Worm (Caenorhabditis elegans) whole organism, midembryonic: Measurements from ENCODE around the gene trp-1.
A peak's percentile ranks its signal among the peaks of the same experiment; 100 is the strongest.

Experiments used
- T22C8.4 ChIP-seq: fragments of 200-800 bp; sonication (Bioruptor generic); IDR thresholded peaks from 2 replicates; pipeline ENCODE4 v1.3.6; 2022; ENCODE audit warnings: missing genetic modification characterization, missing compliant biosample characterization
- cog-1 ChIP-seq: sonication (generic microtip); optimal IDR thresholded peaks from 2 replicates; lab custom pipeline; 2016; ENCODE audit warnings: missing genetic modification characterization, missing compliant biosample characterization
- flt-1 ChIP-seq: fragments of 200-800 bp; sonication (Bioruptor generic); IDR thresholded peaks from 2 replicates; pipeline ENCODE4 v1.3.6; 2022; ENCODE audit warnings: missing genetic modification characterization, missing compliant biosample characterization
- klf-2 ChIP-seq: fragments of 200-800 bp; sonication (Bioruptor generic); conservative IDR thresholded peaks from 2 replicates; pipeline ENCODE4 v1.3.6; 2022; ENCODE audit warnings: missing genetic modification reagents, missing genetic modification characterization, missing compliant biosample characterization
- med-1 ChIP-seq: sonication (generic microtip); optimal IDR thresholded peaks from 2 replicates; lab custom pipeline; 2017; ENCODE audit warnings: missing genetic modification characterization, mild to moderate bottlenecking, missing compliant biosample characterization, antibody characterized with exemption, missing genetic modification reagents; ENCODE audit not compliant: insufficient read depth
- ref-1 ChIP-seq: fragments of 200-800 bp; sonication (Bioruptor generic); conservative IDR thresholded peaks from 2 replicates; pipeline ENCODE4 v1.3.6; 2022; ENCODE audit warnings: missing genetic modification reagents, missing genetic modification characterization, missing compliant biosample characterization
- tab-1 ChIP-seq: fragments of 200-800 bp; sonication (Bioruptor generic); IDR thresholded peaks from 2 replicates; pipeline ENCODE4 v1.3.6; 2022; ENCODE audit warnings: missing genetic modification characterization, missing compliant biosample characterization
- ztf-23 ChIP-seq: fragments of 200-800 bp; sonication (Bioruptor generic); IDR thresholded peaks from 2 replicates; pipeline ENCODE4 v1.3.6; 2022; ENCODE audit warnings: missing genetic modification reagents, missing genetic modification characterization, missing compliant biosample characterization
- ztf-29 ChIP-seq: fragments of 200-800 bp; sonication (Bioruptor generic); IDR thresholded peaks from 2 replicates; pipeline ENCODE4 v1.3.6; 2022; ENCODE audit warnings: missing genetic modification reagents, missing genetic modification characterization, missing compliant biosample characterization

The trp-1 gene

ce11 chrIII:8534647-8535181, at the start of gene trp-1:
TSS of gene trp-1 (plus strand) at chrIII:8535131.
- TF ChIP-seq flt-1 (GFP tag; lab: Robert Waterston, UW) (no peak), T22C8.4 (GFP tag; lab: Robert Waterston, UW) (no peak)

- TF ChIP-seq flt-1 (GFP tag; lab: Robert Waterston, UW): no peak
- TF ChIP-seq tab-1 (GFP tag; lab: Robert Waterston, UW): no peak
- TF ChIP-seq klf-2 (GFP tag; lab: Robert Waterston, UW): no peak
- no peak for TF ChIP-seq med-1 (GFP tag; lab: Kevin White, UChicago)
- no peak for TF ChIP-seq T22C8.4 (GFP tag; lab: Robert Waterston, UW)
- no peak for TF ChIP-seq ztf-29 (GFP tag; lab: Robert Waterston, UW)
- TF ChIP-seq cog-1 (tag; lab: Kevin White, UChicago): no peak
- TF ChIP-seq ref-1 (GFP tag; lab: Robert Waterston, UW): no peak
- TF ChIP-seq ztf-23 (GFP tag; lab: Robert Waterston, UW): no peak
These were observed 44.7 kb upstream of the trp-1 start, which contains the start of the genes ess-2 and F42H10.2 for ce11 chrIII:8490254-8490653. TSS of gene ess-2 (minus strand) at chrIII:8490352. TSS of gene F42H10.2 (plus strand) at chrIII:8490620.

- no peak for TF ChIP-seq tab-1 (GFP tag; lab: Robert Waterston, UW)
- no peak for TF ChIP-seq T22C8.4 (GFP tag; lab: Robert Waterston, UW)
- no peak for TF ChIP-seq ztf-29 (GFP tag; lab: Robert Waterston, UW)
- TF ChIP-seq ztf-23 (GFP tag; lab: Robert Waterston, UW): no peak
- no peak for TF ChIP-seq med-1 (GFP tag; lab: Kevin White, UChicago)
- no peak for TF ChIP-seq ref-1 (GFP tag; lab: Robert Waterston, UW)
- no peak for TF ChIP-seq cog-1 (tag; lab: Kevin White, UChicago)
- TF ChIP-seq klf-2 (GFP tag; lab: Robert Waterston, UW): no peak
- no peak for TF ChIP-seq flt-1 (GFP tag; lab: Robert Waterston, UW)
These were observed 43.0 kb upstream of the trp-1 start for ce11 chrIII:8491945-8492344.

ce11 chrIII:8494708-8495107, 40.2 kb upstream of the trp-1 start, which contains the start of gene pac-1:
TSS of gene pac-1 (plus strand) at chrIII:8495008.
- TF ChIP-seq cog-1 (tag; lab: Kevin White, UChicago): no peak
- no peak for TF ChIP-seq med-1 (GFP tag; lab: Kevin White, UChicago)

DNA sequence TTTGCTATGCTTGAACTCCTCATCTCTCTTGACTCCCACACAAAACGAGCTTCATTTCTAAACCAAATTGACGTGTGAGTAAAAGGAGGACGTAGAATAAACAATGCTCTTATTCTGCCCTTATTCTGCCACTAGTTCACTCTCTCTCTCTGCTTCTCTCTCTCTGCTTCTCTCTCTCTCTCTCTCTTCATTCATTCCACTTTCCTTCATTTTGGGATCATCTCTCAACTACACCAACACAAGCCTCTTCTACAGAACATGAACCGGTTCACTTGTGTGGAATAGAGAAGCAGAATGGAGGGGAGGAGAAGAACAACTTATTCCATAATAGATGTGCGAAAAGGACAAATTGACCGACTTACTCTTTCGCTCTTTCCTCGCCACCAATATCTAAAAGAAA, 31.6 kb upstream of the trp-1 start:
- TF ChIP-seq cog-1 (tag; lab: Kevin White, UChicago) (no peak), ztf-29 (GFP tag; lab: Robert Waterston, UW) (no peak), T22C8.4 (GFP tag; lab: Robert Waterston, UW) (no peak), ref-1 (GFP tag; lab: Robert Waterston, UW) (no peak), ztf-23 (GFP tag; lab: Robert Waterston, UW) (no peak)

DNA sequence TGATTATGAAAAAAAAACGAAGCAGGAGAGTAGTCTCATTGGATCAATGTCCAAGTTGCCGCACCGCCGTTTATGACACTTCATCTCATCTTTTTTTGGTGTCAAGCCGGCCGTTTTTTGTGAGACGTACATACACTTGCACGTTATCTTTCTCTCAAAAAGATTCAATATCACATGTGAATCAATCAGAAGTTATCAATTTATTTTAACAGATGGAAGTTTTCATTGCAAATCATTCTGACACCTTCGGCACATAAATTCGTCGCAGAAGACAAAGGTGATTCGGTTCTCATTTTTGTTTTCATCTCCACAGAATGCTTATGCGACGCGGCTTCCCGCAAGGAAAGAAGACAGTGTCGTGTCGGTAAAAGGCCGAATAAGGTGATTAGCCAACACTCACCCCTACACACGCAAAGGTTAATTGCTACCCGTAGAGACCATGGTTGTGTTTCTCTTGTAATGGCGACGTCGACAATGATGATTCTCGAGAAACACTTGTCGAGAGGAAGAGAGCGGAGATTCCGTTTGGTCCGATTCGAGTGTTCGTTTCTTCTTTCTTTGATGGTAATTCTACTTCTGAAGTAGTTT, 30.7 kb upstream of the trp-1 start:
- TF ChIP-seq T22C8.4 (GFP tag; lab: Robert Waterston, UW): no peak
- no peak for TF ChIP-seq klf-2 (GFP tag; lab: Robert Waterston, UW)
- TF ChIP-seq cog-1 (tag; lab: Kevin White, UChicago): no peak
- no peak for TF ChIP-seq ztf-29 (GFP tag; lab: Robert Waterston, UW)

ce11 chrIII:8506348-8506747, 28.6 kb upstream of the trp-1 start:
- TF ChIP-seq ref-1 (GFP tag; lab: Robert Waterston, UW): no peak
- no peak for TF ChIP-seq flt-1 (GFP tag; lab: Robert Waterston, UW)
- no peak for TF ChIP-seq cog-1 (tag; lab: Kevin White, UChicago)
- TF ChIP-seq ztf-29 (GFP tag; lab: Robert Waterston, UW): no peak

ce11 chrIII:8509218-8509617, 25.7 kb upstream of the trp-1 start:
- TF ChIP-seq T22C8.4 (GFP tag; lab: Robert Waterston, UW): no peak
- no peak for TF ChIP-seq flt-1 (GFP tag; lab: Robert Waterston, UW)

DNA sequence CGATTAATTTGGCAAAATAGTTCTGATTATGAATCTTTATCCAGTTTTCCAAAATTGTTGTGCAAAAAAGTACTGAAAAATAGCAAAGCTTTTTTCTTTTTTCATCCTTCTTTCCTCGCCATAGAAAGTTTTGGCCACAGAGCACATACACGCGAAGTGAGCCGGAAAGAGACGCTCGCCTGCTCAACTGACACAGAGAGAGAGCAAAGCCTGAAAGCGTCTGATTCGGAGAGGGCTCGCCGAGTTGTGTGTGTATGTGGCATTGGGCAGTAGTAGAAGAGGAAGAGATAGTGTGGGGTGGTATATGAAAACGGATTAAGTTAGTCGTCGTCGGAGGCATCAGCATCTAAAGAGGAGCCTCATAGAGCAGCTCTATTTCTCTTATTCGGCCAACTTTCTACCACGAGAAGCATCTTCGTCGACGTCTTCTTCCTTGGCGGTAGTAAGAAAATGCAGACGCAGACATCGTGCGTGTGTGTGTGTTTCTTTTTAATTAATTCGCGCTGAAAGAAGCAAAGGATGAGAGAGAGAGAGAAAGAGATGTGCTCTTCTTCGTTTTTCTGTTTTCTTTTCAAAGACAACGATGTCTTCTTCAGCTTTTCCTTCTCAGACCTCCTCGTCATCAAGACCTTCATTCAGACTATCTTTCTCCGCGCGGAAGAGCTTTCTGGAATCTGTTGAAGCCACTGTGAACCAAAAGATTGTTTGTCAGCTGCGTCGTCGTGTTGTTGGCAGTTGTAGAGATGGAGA, 25.1 kb upstream of the trp-1 start:
- no peak for TF ChIP-seq ref-1 (GFP tag; lab: Robert Waterston, UW)
- TF ChIP-seq tab-1 (GFP tag; lab: Robert Waterston, UW): 0 out of 2 replicates have a peak, but pooled peaks have one; percentile 8
- TF ChIP-seq ztf-23 (GFP tag; lab: Robert Waterston, UW): peak; percentile 36; the same call in 1 of the 2 replicates

DNA sequence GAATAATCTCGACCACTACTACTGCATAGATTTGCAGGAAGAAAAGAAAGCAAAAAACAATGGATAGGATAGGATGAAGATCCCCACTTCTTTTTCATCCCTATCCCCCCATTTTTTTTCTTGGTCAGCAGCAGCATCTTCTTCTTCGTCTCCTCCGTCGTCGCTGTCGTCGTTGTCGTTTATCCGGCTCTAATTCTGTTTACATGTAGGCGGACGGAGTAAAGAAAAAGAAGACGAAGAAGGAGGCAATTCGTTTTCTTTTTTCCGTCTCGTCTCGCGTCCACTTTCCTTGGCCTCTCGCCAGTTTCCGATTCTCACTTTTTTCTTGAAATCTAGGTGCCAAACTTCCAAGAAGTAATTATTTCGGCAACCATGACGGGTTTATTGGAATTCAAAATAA, 23.2 kb upstream of the trp-1 start:
- TF ChIP-seq ref-1 (GFP tag; lab: Robert Waterston, UW) (no peak), klf-2 (GFP tag; lab: Robert Waterston, UW) (no peak), med-1 (GFP tag; lab: Kevin White, UChicago) (no peak), ztf-29 (GFP tag; lab: Robert Waterston, UW) (no peak), cog-1 (tag; lab: Kevin White, UChicago) (no peak), T22C8.4 (GFP tag; lab: Robert Waterston, UW) (no peak), flt-1 (GFP tag; lab: Robert Waterston, UW) (no peak), tab-1 (GFP tag; lab: Robert Waterston, UW) (no peak), ztf-23 (GFP tag; lab: Robert Waterston, UW) (no peak)
